Worm (Caenorhabditis elegans) whole organism, L4 larva: ENCODE data around the gene T20B12.4.

Experiments
- D1046.2 ChIP-seq: fragments of 200-800 bp; sonication (Bioruptor generic); IDR thresholded peaks from 2 replicates; pipeline ENCODE4 v1.3.6; 2022; ENCODE audit warnings: missing genetic modification characterization, missing compliant biosample characterization
- F26F4.8 ChIP-seq: fragments of 200-800 bp; sonication (Bioruptor generic); conservative IDR thresholded peaks from 2 replicates; pipeline ENCODE4 v1.3.6; 2022; ENCODE audit warnings: missing genetic modification characterization, missing compliant biosample characterization
- ZK546.5 ChIP-seq, 2 experiments: sonication (generic microtip); optimal IDR thresholded peaks; 2 replicates each; lab custom pipeline; 2017; ENCODE audit warnings: missing biosample characterization in 2 of 2, missing genetic modification characterization in 2 of 2
- aha-1 ChIP-seq: fragments of 150-350 bp; peaks from one replicate; lab custom pipeline; 2014; ENCODE audit warnings: missing biosample characterization, missing genetic modification characterization
- aly-2 ChIP-seq: sonication (generic microtip); optimal IDR thresholded peaks from 2 replicates; lab custom pipeline; 2018; ENCODE audit warnings: missing biosample characterization, missing genetic modification characterization
- arid-1 ChIP-seq: fragments of 200-800 bp; sonication (Bioruptor generic); conservative IDR thresholded peaks from 2 replicates; pipeline ENCODE4 v1.3.6; 2022; ENCODE audit warnings: missing genetic modification reagents, missing genetic modification characterization, missing compliant biosample characterization
- attf-4 ChIP-seq: sonication (generic microtip); optimal IDR thresholded peaks from 3 replicates; lab custom pipeline; 2017; ENCODE audit warnings: missing biosample characterization, missing genetic modification characterization
- ceh-20 ChIP-seq: fragments of 200-800 bp; sonication (Bioruptor generic); IDR thresholded peaks from 2 replicates; pipeline ENCODE4 v1.3.6; 2022; ENCODE audit warnings: missing genetic modification reagents, missing genetic modification characterization, missing compliant biosample characterization
- ceh-28 ChIP-seq: fragments of 150-350 bp; optimal IDR thresholded peaks from 2 replicates; lab custom pipeline; 2014; ENCODE audit warnings: missing biosample characterization, missing genetic modification reagents, missing genetic modification characterization
- daf-12 ChIP-seq: fragments of 150-350 bp; optimal IDR thresholded peaks from 2 replicates; lab custom pipeline; 2014; ENCODE audit warnings: missing biosample characterization, missing genetic modification reagents, missing genetic modification characterization
- daf-16 ChIP-seq, 3 experiments: sonication (generic microtip); optimal IDR thresholded peaks; 2 replicates each; lab custom pipeline; 2016 to 2017; ENCODE audit warnings: missing genetic modification characterization in 3 of 3, missing genetic modification reagents in 3 of 3, mild to moderate bottlenecking in 2 of 3, missing compliant biosample characterization in 2 of 3, missing biosample characterization in 1 of 3, moderate library complexity in 1 of 3
- daf-19 ChIP-seq: fragments of 200-800 bp; sonication (Bioruptor generic); conservative IDR thresholded peaks from 2 replicates; pipeline ENCODE4 v1.3.6; 2022; ENCODE audit warnings: missing genetic modification characterization, missing compliant biosample characterization
- dmd-6 ChIP-seq: fragments of 200-800 bp; sonication (Bioruptor generic); IDR thresholded peaks from 2 replicates; pipeline ENCODE4 v1.3.6; 2022; ENCODE audit warnings: missing genetic modification reagents, missing genetic modification characterization, missing compliant biosample characterization
- dpl-1 ChIP-seq: fragments of 150-350 bp; optimal IDR thresholded peaks from 2 replicates; lab custom pipeline; 2014; ENCODE audit warnings: missing biosample characterization, missing genetic modification reagents, missing genetic modification characterization
- dve-1 ChIP-seq: sonication (generic microtip); optimal IDR thresholded peaks from 2 replicates; lab custom pipeline; 2017; ENCODE audit warnings: antibody characterized with exemption, mild to moderate bottlenecking, missing genetic modification characterization, missing compliant biosample characterization; ENCODE audit not compliant: insufficient read depth
- egl-43 ChIP-seq: fragments of 200-800 bp; sonication (Bioruptor generic); IDR thresholded peaks from 2 replicates; pipeline ENCODE4 v1.3.6; 2022; ENCODE audit warnings: missing genetic modification reagents, missing genetic modification characterization, missing compliant biosample characterization
- fos-1 ChIP-seq: fragments of 150-350 bp; optimal IDR thresholded peaks from 2 replicates; lab custom pipeline; 2014; ENCODE audit warnings: missing biosample characterization, missing genetic modification characterization
- gei-8 ChIP-seq: fragments of 200-800 bp; sonication (Bioruptor generic); optimal IDR thresholded peaks from 2 replicates; lab custom pipeline; 2018; ENCODE audit warnings: mild to moderate bottlenecking, missing genetic modification characterization, missing compliant biosample characterization
- hif-1 ChIP-seq, 2 experiments: sonication (generic microtip); optimal IDR thresholded peaks; 2 replicates each; lab custom pipeline; 2016 to 2017; ENCODE audit warnings: missing compliant biosample characterization in 2 of 2, missing genetic modification characterization in 2 of 2, missing genetic modification reagents in 2 of 2, missing genotype in 2 of 2, mild to moderate bottlenecking in 1 of 2
- hlh-11 ChIP-seq: fragments of 200-800 bp; sonication (Bioruptor generic); optimal IDR thresholded peaks from 2 replicates; lab custom pipeline; 2018; ENCODE audit warnings: mild to moderate bottlenecking, missing genetic modification characterization, missing compliant biosample characterization
- hlh-30 ChIP-seq: sonication (generic microtip); optimal IDR thresholded peaks from 2 replicates; lab custom pipeline; 2017; ENCODE audit warnings: antibody characterized with exemption, mild to moderate bottlenecking, missing genetic modification characterization, missing compliant biosample characterization; ENCODE audit not compliant: insufficient read depth
- lin-13 ChIP-seq: fragments of 150-350 bp; optimal IDR thresholded peaks from 2 replicates; lab custom pipeline; 2014; ENCODE audit warnings: missing biosample characterization, missing genetic modification reagents, missing genetic modification characterization
- lir-3 ChIP-seq: sonication (generic microtip); optimal IDR thresholded peaks from 2 replicates; lab custom pipeline; 2016; ENCODE audit warnings: mild to moderate bottlenecking, missing genetic modification characterization, missing compliant biosample characterization
- lsy-2 ChIP-seq, 2 experiments: fragments of 150-350 bp in 1 of 2; sonication (generic microtip) in 1 of 2; optimal IDR thresholded peaks; 2 replicates each; lab custom pipeline; 2014 to 2017; ENCODE audit warnings: missing biosample characterization in 2 of 2, missing genetic modification characterization in 2 of 2
- madf-5 ChIP-seq, 2 experiments: fragments of 200-800 bp; sonication (Bioruptor generic); IDR thresholded peaks; 2 replicates each; pipeline ENCODE4 v1.3.6; 2022; ENCODE audit warnings: missing compliant biosample characterization in 2 of 2, missing genetic modification characterization in 2 of 2
- mep-1 ChIP-seq: fragments of 150-350 bp; sonication (generic microtip); optimal IDR thresholded peaks from 3 replicates; lab custom pipeline; 2014; ENCODE audit warnings: missing biosample characterization, missing genetic modification characterization
- mes-2 ChIP-seq: sonication (generic microtip); optimal IDR thresholded peaks from 2 replicates; lab custom pipeline; 2016; ENCODE audit warnings: missing genotype, mild to moderate bottlenecking, missing genetic modification characterization, missing compliant biosample characterization; ENCODE audit not compliant: poor library complexity, severe bottlenecking
- mxl-3 ChIP-seq: fragments of 200-800 bp; sonication (Bioruptor generic); optimal IDR thresholded peaks from 2 replicates; lab custom pipeline; 2018; ENCODE audit warnings: mild to moderate bottlenecking, missing genetic modification characterization, missing compliant biosample characterization
- nhr-11 ChIP-seq: fragments of 150-350 bp; optimal IDR thresholded peaks from 2 replicates; lab custom pipeline; 2014; ENCODE audit warnings: missing biosample characterization, missing genetic modification characterization
- nhr-28 ChIP-seq: fragments of 150-350 bp; optimal IDR thresholded peaks from 2 replicates; lab custom pipeline; 2014; ENCODE audit warnings: missing biosample characterization, missing genetic modification characterization
- pha-4 ChIP-seq, 2 experiments: fragments of 150-350 bp in 1 of 2; fragments of 200-800 bp in 1 of 2; sonication (Bioruptor generic) in 1 of 2; IDR thresholded peaks in 1 of 2; optimal IDR thresholded peaks in 1 of 2; 2 replicates each; pipeline versions ENCODE4 v1.3.6 to Lab custom; 2014 to 2022; ENCODE audit warnings: missing genetic modification characterization in 2 of 2, missing genetic modification reagents in 2 of 2, missing biosample characterization in 1 of 2, missing compliant biosample characterization in 1 of 2
- php-3 ChIP-seq: fragments of 200-800 bp; sonication (Bioruptor generic); IDR thresholded peaks from 2 replicates; pipeline ENCODE4 v1.3.6; 2022; ENCODE audit warnings: missing genetic modification reagents, missing genetic modification characterization, missing compliant biosample characterization
- skn-1 ChIP-seq: fragments of 150-350 bp; optimal IDR thresholded peaks from 2 replicates; lab custom pipeline; 2014; ENCODE audit warnings: missing biosample characterization, missing genetic modification characterization
- snpc-1.2 ChIP-seq: fragments of 200-800 bp; sonication (Bioruptor generic); IDR thresholded peaks from 2 replicates; pipeline ENCODE4 v1.3.6; 2022; ENCODE audit warnings: missing genetic modification reagents, missing genetic modification characterization, missing compliant biosample characterization
- snpc-4 ChIP-seq: fragments of 150-350 bp; optimal IDR thresholded peaks from 2 replicates; lab custom pipeline; 2014; ENCODE audit warnings: missing biosample characterization, missing genetic modification characterization
- spr-3 ChIP-seq: fragments of 200-800 bp; sonication (Bioruptor generic); optimal IDR thresholded peaks from 2 replicates; lab custom pipeline; 2018; ENCODE audit warnings: mild to moderate bottlenecking, missing genetic modification characterization, missing compliant biosample characterization
- tag-97 ChIP-seq: fragments of 200-800 bp; sonication (Bioruptor generic); IDR thresholded peaks from 2 replicates; pipeline ENCODE4 v1.3.6; 2022; ENCODE audit warnings: missing genetic modification characterization, missing compliant biosample characterization
- tra-1 ChIP-seq: fragments of 200-800 bp; sonication (Bioruptor generic); IDR thresholded peaks from 2 replicates; pipeline ENCODE4 v1.3.6; 2022; ENCODE audit warnings: missing genetic modification reagents, missing genetic modification characterization, missing compliant biosample characterization
- unc-62 ChIP-seq, 3 experiments: fragments of 150-350 bp in 1 of 3; sonication (generic microtip); optimal IDR thresholded peaks in 2 of 3; peaks in 1 of 3; 1 replicate in 1 of 3; 2 replicates in 2 of 3; lab custom pipeline; 2014 to 2017; ENCODE audit warnings: missing biosample characterization in 3 of 3, missing genetic modification characterization in 3 of 3, missing genetic modification reagents in 3 of 3, missing genotype in 1 of 3
- vab-7 ChIP-seq: fragments of 200-800 bp; sonication (Bioruptor generic); IDR thresholded peaks from 2 replicates; pipeline ENCODE4 v1.3.6; 2022; ENCODE audit warnings: missing genetic modification reagents, missing genetic modification characterization, missing compliant biosample characterization
- zag-1 ChIP-seq: fragments of 150-350 bp; optimal IDR thresholded peaks from 2 replicates; lab custom pipeline; 2014; ENCODE audit warnings: missing biosample characterization, missing genetic modification characterization
- ztf-7 ChIP-seq: fragments of 150-350 bp; optimal IDR thresholded peaks from 2 replicates; lab custom pipeline; 2014; ENCODE audit warnings: missing biosample characterization, missing genetic modification characterization

Gene T20B12.4

DNA sequence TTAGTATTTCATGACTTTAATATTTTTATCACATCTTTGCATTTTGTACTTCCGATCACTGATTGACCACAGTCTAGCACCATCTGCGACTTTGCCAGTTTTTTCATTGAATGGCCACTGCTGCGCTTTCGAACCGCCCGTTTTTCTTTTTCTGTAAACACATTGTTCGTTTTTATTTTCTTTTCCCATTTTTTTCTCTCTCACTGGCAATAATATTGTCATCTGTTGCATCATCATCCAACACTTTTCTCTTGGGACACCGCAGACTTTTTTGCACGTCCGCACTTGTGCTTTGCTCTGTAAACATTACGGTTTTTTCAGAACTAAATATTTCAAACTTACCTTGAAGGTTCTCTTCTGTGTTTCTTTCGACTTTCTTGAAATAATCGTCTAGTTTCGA, 8.9 kb upstream of the T20B12.4 start:
- TF ChIP-seq nhr-28 (tag; lab: Kevin White, UChicago) (peak; percentile 63), aha-1 (tag; lab: Kevin White, UChicago) (peak; percentile 93), mep-1 (peak; percentile 36), ceh-28 (tag; lab: Kevin White, UChicago) (no peak), daf-12 (tag; lab: Kevin White, UChicago) (no peak), gei-8 (no peak), lin-13 (GFP tag; lab: Kevin White, UChicago) (peak; percentile 32), ceh-20 (GFP tag; lab: Robert Waterston, UW) (0 out of 2 replicates have a peak, but pooled peaks have one; percentile 42), daf-19 (GFP tag; lab: Robert Waterston, UW) (no peak), attf-4 (tag; lab: Kevin White, UChicago) (no peak), dve-1 (tag; lab: Kevin White, UChicago) (peak; percentile 24), lir-3 (no peak), spr-3 (no peak), vab-7 (GFP tag; lab: Robert Waterston, UW) (no peak), ztf-7 (tag; lab: Kevin White, UChicago) (no peak), aly-2 (tag; lab: Kevin White, UChicago) (no peak), egl-43 (GFP tag; lab: Robert Waterston, UW) (no peak), dmd-6 (GFP tag; lab: Robert Waterston, UW) (peak; percentile 51; the same call in 1 of the 2 replicates), hif-1 (tag; optimal IDR thresholded peaks at IDR 0.05; lab: Kevin White, UChicago) (peak in 1 of 2 experiments; percentile 92), nhr-11 (tag; lab: Kevin White, UChicago) (peak; percentile 12), hlh-30 (tag; lab: Kevin White, UChicago) (peak; percentile 40), mxl-3 (GFP tag; lab: Kevin White, UChicago) (peak; percentile 15), F26F4.8 (GFP tag; lab: Robert Waterston, UW) (no peak), daf-16 (GFP tag; optimal IDR thresholded peaks at IDR 0.05; lab: Kevin White, UChicago) (peak in 1 of 2 experiments; percentile 80), daf-16 (tag; optimal IDR thresholded peaks at IDR 0.05; lab: Kevin White, UChicago) (peak; percentile 60), hlh-11 (tag; lab: Kevin White, UChicago) (peak; percentile 72), pha-4 (GFP tag; IDR thresholded peaks at IDR 0.05; lab: Robert Waterston, UW) (no peak), pha-4 (tag; optimal IDR thresholded peaks at IDR 0.05; lab: Kevin White, UChicago) (peak; percentile 80), tag-97 (no peak), tra-1 (GFP tag; lab: Robert Waterston, UW) (no peak), ZK546.5 (tag; optimal IDR thresholded peaks at IDR 0.05; lab: Kevin White, UChicago) (no peak)

DNA sequence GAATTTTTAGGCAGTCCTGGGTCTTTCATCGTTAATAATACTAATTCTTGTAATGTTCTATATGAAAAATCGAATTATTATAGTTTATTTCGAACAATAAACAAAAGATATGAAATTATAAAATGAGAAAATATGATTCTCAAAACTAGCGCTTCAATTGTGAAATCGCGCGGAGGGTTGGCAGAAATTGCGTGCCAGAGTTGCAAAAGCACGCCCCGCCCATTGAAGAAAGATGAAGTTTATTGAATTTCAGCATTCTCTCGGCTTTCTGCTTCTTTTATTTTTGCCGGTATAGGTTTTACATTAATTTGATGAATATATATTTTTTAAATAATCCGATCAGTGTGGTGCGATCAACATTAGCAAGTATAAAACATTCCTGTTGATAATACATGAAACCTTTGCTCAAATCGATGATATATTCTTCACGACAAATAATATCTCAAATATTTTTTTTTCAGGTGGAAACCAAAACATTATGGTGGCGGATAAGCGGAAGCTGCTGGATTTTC, 8.4 kb upstream of the T20B12.4 start, which contains the start of the genes eco-1 and hmgr-1:
eco-1 (minus strand) TSS at position 59 of the 512 bp plus-strand sequence.
hmgr-1 (plus strand) TSS at position 462 of the 512 bp plus-strand sequence.
- no peak for TF ChIP-seq zag-1 (tag; lab: Kevin White, UChicago)
- TF ChIP-seq hlh-30 (tag; lab: Kevin White, UChicago), result no peak
- TF ChIP-seq dpl-1 (GFP tag; lab: Kevin White, UChicago), result peak; percentile 73
- peak; percentile 86 for TF ChIP-seq mes-2
- no peak for TF ChIP-seq fos-1
- no peak for TF ChIP-seq snpc-1.2 (GFP tag; lab: Robert Waterston, UW)
- TF ChIP-seq unc-62 (GFP tag; optimal IDR thresholded peaks at IDR 0.05 in 1 of 2; lab: Kevin White, UChicago), result no peak
- TF ChIP-seq unc-62 (tag; optimal IDR thresholded peaks at IDR 0.05; lab: Kevin White, UChicago), result no peak
- no peak for TF ChIP-seq D1046.2 (GFP tag; lab: Robert Waterston, UW)
- TF ChIP-seq snpc-4 (tag; lab: Kevin White, UChicago), result no peak
- no peak for TF ChIP-seq madf-5 (GFP tag; IDR thresholded peaks at IDR 0.05; lab: Robert Waterston, UW)
- peak in 1 of 2 experiments; percentile 40 for TF ChIP-seq lsy-2 (tag; optimal IDR thresholded peaks at IDR 0.05; lab: Kevin White, UChicago)
- 0 out of 2 replicates have a peak, but pooled peaks have one; percentile 30 for TF ChIP-seq arid-1 (GFP tag; lab: Robert Waterston, UW)
- no peak for TF ChIP-seq skn-1 (tag; lab: Kevin White, UChicago)
- no peak for TF ChIP-seq php-3 (GFP tag; lab: Robert Waterston, UW)
